Fruit fly (Drosophila melanogaster) whole organism, embryonic: ENCODE measurements around the gene ppk13.
A peak's percentile ranks its signal among the peaks of the same experiment; 100 is the strongest.

ENCODE experiments used
- Abd-B ChIP-seq: fragments of 200-800 bp; sonication (Bioruptor generic); optimal IDR thresholded peaks from 2 replicates; lab custom pipeline; 2018; ENCODE audit warnings: missing biosample characterization, mild to moderate bottlenecking, missing genetic modification characterization, moderate library complexity
- Ada2b ChIP-seq: fragments of 200-800 bp; sonication (Bioruptor generic); IDR thresholded peaks from 2 replicates; pipeline ENCODE4 v1.3.6; 2022; ENCODE audit warnings: missing biosample characterization, missing genetic modification characterization
- Adf1 ChIP-seq: fragments of 200-800 bp; sonication (Bioruptor generic); IDR thresholded peaks from 2 replicates; pipeline ENCODE4 v1.3.6; 2022; ENCODE audit warnings: missing biosample characterization, missing genetic modification characterization
- Antp ChIP-seq: fragments of 200-800 bp; sonication (Bioruptor generic); optimal IDR thresholded peaks from 3 replicates; lab custom pipeline; 2016; ENCODE audit warnings: missing biosample characterization, missing genetic modification characterization
- CG10462 ChIP-seq: fragments of 200-800 bp; sonication (Bioruptor generic); optimal IDR thresholded peaks from 2 replicates; lab custom pipeline; 2016; ENCODE audit warnings: missing biosample characterization, missing genetic modification characterization
- CG10543 ChIP-seq: fragments of 200-800 bp; sonication (Bioruptor generic); optimal IDR thresholded peaks from 3 replicates; lab custom pipeline; 2017; ENCODE audit warnings: missing biosample characterization, mild to moderate bottlenecking, missing genetic modification characterization, moderate library complexity
- CG12769 ChIP-seq: fragments of 200-800 bp; sonication (Bioruptor generic); optimal IDR thresholded peaks from 2 replicates; lab custom pipeline; 2019; ENCODE audit warnings: missing biosample characterization, mild to moderate bottlenecking, missing genetic modification characterization, moderate library complexity
- CG13775 ChIP-seq: fragments of 200-800 bp; sonication (Bioruptor generic); optimal IDR thresholded peaks from 3 replicates; lab custom pipeline; 2017; ENCODE audit warnings: missing biosample characterization, mild to moderate bottlenecking, missing genetic modification characterization
- CG17328 ChIP-seq: fragments of 200-800 bp; sonication (Bioruptor generic); IDR thresholded peaks from 2 replicates; pipeline ENCODE4 v1.3.6; 2022; ENCODE audit warnings: missing biosample characterization, missing genetic modification characterization
- CG17568 ChIP-seq: fragments of 200-800 bp; sonication (Bioruptor generic); optimal IDR thresholded peaks from 2 replicates; lab custom pipeline; 2018; ENCODE audit warnings: missing biosample characterization, mild to moderate bottlenecking, missing genetic modification characterization, moderate library complexity
- CG1832 ChIP-seq: fragments of 200-800 bp; sonication (Bioruptor generic); optimal IDR thresholded peaks from 2 replicates; lab custom pipeline; 2017; ENCODE audit warnings: missing biosample characterization, mild to moderate bottlenecking, missing genetic modification characterization, inconsistent platforms
- CG18619 ChIP-seq: fragments of 200-800 bp; sonication (Bioruptor generic); optimal IDR thresholded peaks from 3 replicates; lab custom pipeline; 2017; ENCODE audit warnings: missing biosample characterization, mild to moderate bottlenecking, missing genetic modification characterization
- CG2120 ChIP-seq: fragments of 200-800 bp; sonication (Bioruptor generic); optimal IDR thresholded peaks from 3 replicates; lab custom pipeline; 2016; ENCODE audit warnings: missing biosample characterization, missing genetic modification characterization
- CG2712 ChIP-seq: fragments of 200-800 bp; optimal IDR thresholded peaks from 3 replicates; lab custom pipeline; 2019; ENCODE audit warnings: missing biosample characterization, mild to moderate bottlenecking, missing genetic modification characterization, moderate library complexity
- CG30403 ChIP-seq: fragments of 200-800 bp; sonication (Bioruptor generic); optimal IDR thresholded peaks from 3 replicates; lab custom pipeline; 2016; ENCODE audit warnings: missing biosample characterization, missing genetic modification characterization
- CG3065 ChIP-seq: fragments of 200-800 bp; sonication (Bioruptor generic); optimal IDR thresholded peaks from 2 replicates; lab custom pipeline; 2016; ENCODE audit warnings: missing biosample characterization, missing genetic modification characterization
- CG32772 ChIP-seq: fragments of 200-800 bp; sonication (Bioruptor generic); IDR thresholded peaks from 2 replicates; pipeline ENCODE4 v1.3.6; 2022; ENCODE audit warnings: missing biosample characterization, missing genetic modification characterization
- CG7372 ChIP-seq: fragments of 200-800 bp; sonication (Bioruptor generic); IDR thresholded peaks from 2 replicates; pipeline ENCODE4 v1.3.6; 2022; ENCODE audit warnings: missing biosample characterization, missing genetic modification characterization
- CG7556 ChIP-seq: fragments of 200-800 bp; sonication (Bioruptor generic); optimal IDR thresholded peaks from 2 replicates; lab custom pipeline; 2017; ENCODE audit warnings: missing biosample characterization, mild to moderate bottlenecking, missing genetic modification characterization
- CG7745 ChIP-seq: fragments of 200-800 bp; sonication (Bioruptor generic); optimal IDR thresholded peaks from 2 replicates; lab custom pipeline; 2018; ENCODE audit warnings: missing biosample characterization, mild to moderate bottlenecking, missing genetic modification characterization, moderate library complexity
- CG7928 ChIP-seq: fragments of 200-800 bp; sonication (Bioruptor generic); optimal IDR thresholded peaks from 2 replicates; lab custom pipeline; 2017; ENCODE audit warnings: missing biosample characterization, mild to moderate bottlenecking, missing genetic modification characterization
- CG8089 ChIP-seq: fragments of 200-800 bp; sonication (Bioruptor generic); optimal IDR thresholded peaks from 3 replicates; lab custom pipeline; 2016; ENCODE audit warnings: missing biosample characterization, missing genetic modification characterization
- CG9437 ChIP-seq: fragments of 200-800 bp; sonication (Bioruptor generic); optimal IDR thresholded peaks from 2 replicates; lab custom pipeline; 2018; ENCODE audit warnings: missing biosample characterization, mild to moderate bottlenecking, missing genetic modification characterization
- CG9932 ChIP-seq: fragments of 200-800 bp; sonication (Bioruptor generic); IDR thresholded peaks from 2 replicates; pipeline ENCODE4 v1.3.6; 2022; ENCODE audit warnings: missing biosample characterization, missing genetic modification characterization
- Doc3 ChIP-seq: fragments of 200-800 bp; sonication (Bioruptor generic); IDR thresholded peaks from 3 replicates; pipeline ENCODE4 v1.3.6; 2022; ENCODE audit warnings: missing biosample characterization, missing genetic modification characterization; ENCODE audit not compliant: partially characterized antibody
- E2f1 ChIP-seq: fragments of 200-800 bp; sonication (Bioruptor generic); IDR thresholded peaks from 2 replicates; pipeline ENCODE4 v1.3.6; 2022; ENCODE audit warnings: missing biosample characterization, missing genetic modification characterization
- Gsc ChIP-seq: fragments of 200-800 bp; sonication (Bioruptor generic); IDR thresholded peaks from 2 replicates; pipeline ENCODE4 v1.3.6; 2022; ENCODE audit warnings: missing biosample characterization, missing genetic modification characterization
- Gug ChIP-seq: fragments of 200-800 bp; sonication (Bioruptor generic); IDR thresholded peaks from 4 replicates; pipeline ENCODE4 v1.3.6; 2022; ENCODE audit warnings: missing biosample characterization, missing genetic modification characterization
- Hr3 ChIP-seq: fragments of 200-800 bp; sonication (Bioruptor generic); optimal IDR thresholded peaks from 3 replicates; lab custom pipeline; 2016; ENCODE audit warnings: missing biosample characterization, missing genetic modification characterization
- Jarid2 ChIP-seq: fragments of 200-800 bp; sonication (Bioruptor generic); optimal IDR thresholded peaks from 3 replicates; lab custom pipeline; 2017; ENCODE audit warnings: mild to moderate bottlenecking, missing biosample characterization, missing genetic modification reagents, missing genetic modification characterization
- Med ChIP-seq: fragments of 200-800 bp; sonication (Bioruptor generic); peaks from one replicate; lab custom pipeline; 2016; ENCODE audit warnings: missing biosample characterization, missing genetic modification characterization, mild to moderate bottlenecking, inconsistent platforms, moderate library complexity
- Meics ChIP-seq: fragments of 200-800 bp; sonication (Bioruptor generic); optimal IDR thresholded peaks from 2 replicates; lab custom pipeline; 2017; ENCODE audit warnings: missing biosample characterization, mild to moderate bottlenecking, missing genetic modification characterization
- Myb ChIP-seq: fragments of 200-800 bp; sonication (Bioruptor generic); optimal IDR thresholded peaks from 2 replicates; lab custom pipeline; 2016; ENCODE audit warnings: missing biosample characterization, missing genetic modification characterization
- Optix ChIP-seq: fragments of 200-800 bp; sonication (Bioruptor generic); IDR thresholded peaks from 3 replicates; pipeline ENCODE4 v1.3.6; 2022; ENCODE audit warnings: missing biosample characterization, missing genetic modification characterization
- Usf ChIP-seq: fragments of 200-800 bp; sonication (Bioruptor generic); optimal IDR thresholded peaks from 2 replicates; lab custom pipeline; 2017; ENCODE audit warnings: missing genotype, missing biosample characterization, missing genetic modification characterization
- al ChIP-seq: fragments of 200-800 bp; sonication (Bioruptor generic); IDR thresholded peaks from 2 replicates; pipeline ENCODE4 v1.3.6; 2022; ENCODE audit warnings: missing biosample characterization, missing genetic modification characterization
- da ChIP-seq: fragments of 200-800 bp; sonication (Bioruptor generic); optimal IDR thresholded peaks from 2 replicates; lab custom pipeline; 2016; ENCODE audit warnings: missing biosample characterization, missing genetic modification characterization
- ems ChIP-seq: fragments of 200-800 bp; sonication (Bioruptor generic); optimal IDR thresholded peaks from 3 replicates; lab custom pipeline; 2016; ENCODE audit warnings: missing biosample characterization, missing genetic modification characterization
- hkb ChIP-seq, 2 experiments: fragments of 200-800 bp in 1 of 2; fragments of >200 bp in 1 of 2; sonication (Bioruptor generic) in 1 of 2; IDR thresholded peaks in 1 of 2; optimal IDR thresholded peaks in 1 of 2; 2 replicates each; pipeline versions ENCODE4 v1.3.6 to Lab custom; 2017 to 2022; ENCODE audit warnings: missing biosample characterization in 1 of 2, missing genetic modification characterization in 1 of 2
- inv ChIP-seq: fragments of 200-800 bp; sonication (Bioruptor generic); IDR thresholded peaks from 2 replicates; pipeline ENCODE4 v1.3.6; 2022; ENCODE audit warnings: missing biosample characterization, missing genetic modification characterization; ENCODE audit not compliant: partially characterized antibody
- kah ChIP-seq: fragments of 200-800 bp; sonication (Bioruptor generic); optimal IDR thresholded peaks from 2 replicates; lab custom pipeline; 2018; ENCODE audit warnings: missing biosample characterization, mild to moderate bottlenecking, missing genetic modification characterization
- kni ChIP-seq: fragments of 200-800 bp; sonication (Bioruptor generic); optimal IDR thresholded peaks from 3 replicates; lab custom pipeline; 2017; ENCODE audit warnings: mild to moderate bottlenecking, missing biosample characterization, missing genetic modification reagents, missing genetic modification characterization
- lab ChIP-seq: fragments of 200-800 bp; sonication (Bioruptor generic); optimal IDR thresholded peaks from 3 replicates; lab custom pipeline; 2017; ENCODE audit warnings: missing biosample characterization, missing genetic modification characterization, mild to moderate bottlenecking, moderate library complexity, missing genetic modification reagents
- luna ChIP-seq: fragments of 200-800 bp; sonication (Bioruptor generic); optimal IDR thresholded peaks from 2 replicates; lab custom pipeline; 2016; ENCODE audit warnings: missing biosample characterization, missing genetic modification characterization
- nau ChIP-seq: fragments of 200-800 bp; sonication (Bioruptor generic); optimal IDR thresholded peaks from 3 replicates; lab custom pipeline; 2017; ENCODE audit warnings: missing biosample characterization, mild to moderate bottlenecking, missing genetic modification characterization, missing genetic modification reagents
- oc ChIP-seq: fragments of 200-800 bp; sonication (Bioruptor generic); optimal IDR thresholded peaks from 2 replicates; lab custom pipeline; 2018; ENCODE audit warnings: missing biosample characterization, mild to moderate bottlenecking, missing genetic modification characterization, moderate library complexity
- sc ChIP-seq, 3 experiments: fragments of >200 bp in 2 of 3; fragments of 200-800 bp in 1 of 3; sonication (Bioruptor generic) in 1 of 3; optimal IDR thresholded peaks; 2 replicates in 2 of 3; 3 replicates in 1 of 3; lab custom pipeline; 2017; ENCODE audit warnings: mild to moderate bottlenecking in 1 of 3, missing biosample characterization in 1 of 3, missing genetic modification characterization in 1 of 3, missing genetic modification reagents in 1 of 3
- seq ChIP-seq: fragments of 200-800 bp; sonication (Bioruptor generic); IDR thresholded peaks from 2 replicates; pipeline ENCODE4 v1.3.6; 2022; ENCODE audit warnings: missing biosample characterization, missing genetic modification characterization
- trem ChIP-seq: fragments of 200-800 bp; optimal IDR thresholded peaks from 3 replicates; lab custom pipeline; 2019; ENCODE audit warnings: missing biosample characterization, mild to moderate bottlenecking, missing genetic modification characterization, moderate library complexity

The ppk13 gene

dm6 chr2L:21038723-21039122 lies 49.8 kb downstream of the ppk13 start (continued):
- TF ChIP-seq Jarid2 (GFP tag; lab: Kevin White, UChicago) (no peak), CG2120 (GFP tag; lab: Kevin White, UChicago) (peak; percentile 75), CG7928 (GFP tag; lab: Kevin White, UChicago) (no peak), Gsc (GFP tag; lab: Robert Waterston, UW) (no peak), CG10543 (GFP tag; lab: Kevin White, UChicago) (no peak), Usf (GFP tag; lab: Kevin White, UChicago) (no peak), CG7556 (GFP tag; lab: Kevin White, UChicago) (peak; percentile 63), al (GFP tag; lab: Robert Waterston, UW) (0 out of 2 replicates have a peak, but pooled peaks have one; percentile 32), Ada2b (GFP tag; lab: Robert Waterston, UW) (peak; percentile 41; the same call in 1 of the 2 replicates), CG7745 (tag; lab: Kevin White, UChicago) (no peak), Myb (GFP tag; lab: Kevin White, UChicago) (peak; percentile 23), Med (peak; percentile 94), CG1832 (GFP tag; lab: Kevin White, UChicago) (no peak), Adf1 (GFP tag; lab: Robert Waterston, UW) (peak; percentile 34; the same call in 1 of the 2 replicates), kah (GFP tag; lab: Kevin White, UChicago) (no peak), CG13775 (GFP tag; lab: Kevin White, UChicago) (peak; percentile 41), Doc3 (GFP tag; lab: Robert Waterston, UW) (no peak), CG18619 (GFP tag; lab: Kevin White, UChicago) (peak; percentile 58), CG9437 (GFP tag; lab: Kevin White, UChicago) (peak; percentile 18), Antp (GFP tag; lab: Kevin White, UChicago) (peak; percentile 51), inv (GFP tag; lab: Robert Waterston, UW) (no peak), sc (optimal IDR thresholded peaks at IDR 0.05; lab: Kevin White, UChicago) (no peak), sc (GFP tag; optimal IDR thresholded peaks at IDR 0.05; lab: Kevin White, UChicago) (peak; percentile 27), CG2712 (tag; lab: Kevin White, UChicago) (peak; percentile 47), Abd-B (GFP tag; lab: Kevin White, UChicago) (peak; percentile 36), Gug (peak; percentile 46; the same call in 2 of the 4 replicates), CG12769 (tag; lab: Kevin White, UChicago) (peak; percentile 68), hkb (optimal IDR thresholded peaks at IDR 0.05; lab: Kevin White, UChicago) (no peak), hkb (GFP tag; IDR thresholded peaks at IDR 0.05; lab: Robert Waterston, UW) (peak; percentile 81), CG32772 (GFP tag; lab: Robert Waterston, UW) (peak; percentile 39; the same call in 1 of the 2 replicates), CG9932 (GFP tag; lab: Robert Waterston, UW) (peak; percentile 53), oc (peak; percentile 52), luna (GFP tag; lab: Kevin White, UChicago) (no peak), ems (GFP tag; lab: Kevin White, UChicago) (peak; percentile 47), kni (GFP tag; lab: Kevin White, UChicago) (no peak), Hr3 (GFP tag; lab: Kevin White, UChicago) (peak; percentile 47), CG17328 (GFP tag; lab: Robert Waterston, UW) (peak; percentile 42), Optix (GFP tag; lab: Robert Waterston, UW) (0 out of 3 replicates have a peak, but pooled peaks have one; percentile 29), CG7372 (GFP tag; lab: Robert Waterston, UW) (peak; percentile 36; the same call in 1 of the 2 replicates), trem (tag; lab: Kevin White, UChicago) (peak; percentile 4), nau (GFP tag; lab: Kevin White, UChicago) (peak; percentile 11), CG3065 (GFP tag; lab: Kevin White, UChicago) (no peak), da (GFP tag; lab: Kevin White, UChicago) (peak; percentile 4), E2f1 (0 out of 2 replicates have a peak, but pooled peaks have one; percentile 36), CG30403 (GFP tag; lab: Kevin White, UChicago) (peak; percentile 70), CG8089 (peak; percentile 36), Meics (GFP tag; lab: Kevin White, UChicago) (peak; percentile 69), CG10462 (peak; percentile 45), lab (GFP tag; lab: Kevin White, UChicago) (peak; percentile 82), CG17568 (GFP tag; lab: Kevin White, UChicago) (peak; percentile 43), seq (GFP tag; lab: Robert Waterston, UW) (peak; percentile 44; the same call in 1 of the 2 replicates)
